Fruit fly (Drosophila melanogaster): Measurements from ENCODE around the gene CG6059.

Gene CG6059

DNA sequence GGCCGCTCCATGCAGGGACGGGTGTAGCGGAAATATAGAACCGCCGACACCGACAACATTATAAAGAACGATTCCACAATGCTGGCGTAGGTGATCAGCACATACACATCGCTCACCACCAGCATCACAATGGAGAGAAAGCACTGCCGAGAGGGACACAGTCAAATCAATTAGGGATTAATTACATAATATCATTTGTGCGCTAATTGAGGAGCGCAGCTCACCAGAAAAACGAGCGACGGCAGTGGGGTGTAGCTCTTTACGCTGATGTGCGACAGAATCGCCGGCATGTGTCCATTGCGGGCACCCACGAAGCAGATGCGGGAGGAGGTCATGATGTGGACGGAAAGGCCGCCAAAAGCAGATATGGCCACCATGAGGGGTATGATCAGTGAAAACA, 15.0 kb downstream of the CG6059 start:
- TF ChIP-seq jim (GFP tag; optimal IDR thresholded peaks at IDR 0.05) = no peak
- no peak for TF ChIP-seq h (GFP tag; optimal IDR thresholded peaks at IDR 0.05)
- no peak for TF ChIP-seq Myc (optimal IDR thresholded peaks at IDR 0.05)
- no peak for TF ChIP-seq tai (GFP tag; optimal IDR thresholded peaks at IDR 0.05)

DNA sequence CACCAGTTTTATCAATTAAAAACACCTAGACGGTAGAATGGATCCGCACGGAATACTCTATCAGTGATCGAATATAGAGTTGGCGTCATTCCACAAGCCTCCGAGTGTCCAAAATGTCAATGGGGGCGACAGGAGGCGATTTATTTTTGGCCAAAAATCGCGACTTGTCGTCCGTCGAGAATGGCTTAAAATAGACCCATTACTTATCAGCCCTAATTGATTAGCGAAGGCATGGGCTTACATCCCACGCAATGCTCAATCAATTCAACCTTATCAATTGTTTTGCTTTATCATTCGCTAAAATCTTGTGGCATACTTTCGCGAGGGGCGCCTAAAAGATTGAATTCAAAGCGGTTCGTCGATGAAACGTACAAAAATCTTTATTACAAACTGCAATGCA, 16.4 kb downstream of the CG6059 start:
- TF ChIP-seq psq (GFP tag; optimal IDR thresholded peaks at IDR 0.05) (no peak), sv (GFP tag; optimal IDR thresholded peaks at IDR 0.05) (no peak), Vsx2 (GFP tag; optimal IDR thresholded peaks at IDR 0.05; ENCODE audit: partially characterized antibody) (no peak), br (GFP tag; optimal IDR thresholded peaks at IDR 0.05) (no peak), Rel (GFP tag; optimal IDR thresholded peaks at IDR 0.05) (no peak), Rel (tag; optimal IDR thresholded peaks at IDR 0.05) (no peak), Hr78 (GFP tag; optimal IDR thresholded peaks at IDR 0.05) (no peak), CG32264 (GFP tag; optimal IDR thresholded peaks at IDR 0.05) (no peak), Dif (GFP tag; optimal IDR thresholded peaks at IDR 0.05; ENCODE audit: partially characterized antibody) (no peak), dmrt93B (GFP tag; optimal IDR thresholded peaks at IDR 0.05) (no peak), N (GFP tag; optimal IDR thresholded peaks at IDR 0.05) (no peak), dl (GFP tag; optimal IDR thresholded peaks at IDR 0.05; ENCODE audit: insufficient read depth in 1 of 2, partially characterized antibody in 2 of 2) (no peak), foxo (GFP tag; optimal IDR thresholded peaks at IDR 0.05) (no peak), GATAd (GFP tag; optimal IDR thresholded peaks at IDR 0.05) (no peak), OdsH (GFP tag; optimal IDR thresholded peaks at IDR 0.05) (no peak), CrebA (GFP tag; optimal IDR thresholded peaks at IDR 0.05; ENCODE audit: borderline replicate concordance) (no peak), lola (GFP tag; optimal IDR thresholded peaks at IDR 0.05) (no peak), rgr (GFP tag; optimal IDR thresholded peaks at IDR 0.05) (no peak)

DNA sequence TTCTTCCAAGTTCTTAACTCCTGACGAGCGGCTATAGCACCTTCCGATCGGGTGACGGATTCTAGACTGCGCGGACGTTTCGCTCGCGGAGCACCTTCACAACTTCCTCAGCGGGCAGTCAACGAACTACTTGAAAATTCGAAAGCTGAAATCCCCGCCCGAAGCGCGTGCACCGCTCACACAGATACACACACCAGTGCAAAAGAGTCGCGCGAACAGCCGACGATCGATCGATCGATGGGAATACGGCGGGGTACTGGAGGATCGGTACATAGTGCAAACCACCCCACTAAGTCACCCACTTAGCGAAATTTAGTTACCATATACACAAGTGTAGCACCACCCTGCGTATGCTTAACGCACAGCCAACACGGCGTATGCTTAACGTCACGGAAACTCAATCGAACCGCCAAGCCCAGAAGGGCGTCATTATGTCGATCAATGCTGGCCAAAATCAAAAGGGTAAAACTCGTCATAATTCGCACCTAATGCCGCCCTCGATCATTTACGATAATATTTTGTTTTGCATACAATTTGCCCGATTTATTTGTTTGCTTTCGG, 18.3 kb downstream of the CG6059 start, which contains the start of gene CAH9:
Gene CAH9, minus strand, starts transcription at position 51 of the 561 bp plus-strand sequence.
- TF ChIP-seq brk (GFP tag; optimal IDR thresholded peaks at IDR 0.05) = no peak
- TF ChIP-seq sage (GFP tag; optimal IDR thresholded peaks at IDR 0.05) = no peak
- no peak for TF ChIP-seq Rel (GFP tag; optimal IDR thresholded peaks at IDR 0.05)
- TF ChIP-seq Rel (tag; optimal IDR thresholded peaks at IDR 0.05) = peak; percentile 66

DNA sequence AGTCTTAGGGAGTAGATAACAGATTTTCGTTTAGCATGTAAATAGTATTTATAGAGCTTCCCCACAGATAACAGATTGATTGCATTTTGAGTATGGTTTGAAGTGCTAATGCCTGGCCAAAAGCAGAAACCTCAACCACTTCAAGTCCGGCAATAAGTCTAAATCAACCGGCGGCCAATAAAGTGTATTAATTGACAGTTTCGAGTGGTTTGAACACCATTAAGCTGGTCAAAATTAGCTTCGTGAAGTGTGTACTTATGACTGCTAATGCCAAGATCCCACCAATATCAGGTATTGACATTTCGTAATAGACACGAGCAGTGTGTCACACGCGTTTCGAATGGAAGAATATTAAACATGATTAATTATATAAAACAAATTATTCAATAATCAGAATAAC, 19.0 kb downstream of the CG6059 start:
- TF ChIP-seq tai (GFP tag; optimal IDR thresholded peaks at IDR 0.05) (no peak), h (GFP tag; optimal IDR thresholded peaks at IDR 0.05) (no peak), dmrt93B (GFP tag; optimal IDR thresholded peaks at IDR 0.05) (no peak)

DNA sequence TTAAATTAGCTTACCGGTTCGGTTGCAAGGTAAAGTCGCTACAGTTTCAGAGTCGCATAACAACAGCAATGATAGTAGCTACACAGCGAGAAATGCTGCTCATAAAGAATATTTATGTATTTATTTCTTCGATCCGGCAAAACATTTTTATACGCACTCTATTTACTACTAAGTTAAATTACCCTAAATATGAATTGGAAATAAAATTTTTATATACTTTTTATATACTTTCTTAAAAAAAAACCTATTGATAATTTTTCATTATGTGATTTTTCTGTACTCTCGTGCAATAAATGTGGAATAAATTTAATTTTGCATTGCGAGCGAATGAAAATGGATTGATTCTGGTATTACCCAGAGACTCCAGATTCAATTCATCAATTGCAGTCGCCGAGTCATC, 23.6 kb downstream of the CG6059 start, which contains the start of gene Jhbp11:
Gene Jhbp11, plus strand, starts transcription at position 301 of the 400 bp plus-strand sequence.
- TF ChIP-seq h (GFP tag; optimal IDR thresholded peaks at IDR 0.05) (no peak), Vsx2 (GFP tag; optimal IDR thresholded peaks at IDR 0.05; ENCODE audit: partially characterized antibody) (no peak), sv (GFP tag; optimal IDR thresholded peaks at IDR 0.05) (no peak)

DNA sequence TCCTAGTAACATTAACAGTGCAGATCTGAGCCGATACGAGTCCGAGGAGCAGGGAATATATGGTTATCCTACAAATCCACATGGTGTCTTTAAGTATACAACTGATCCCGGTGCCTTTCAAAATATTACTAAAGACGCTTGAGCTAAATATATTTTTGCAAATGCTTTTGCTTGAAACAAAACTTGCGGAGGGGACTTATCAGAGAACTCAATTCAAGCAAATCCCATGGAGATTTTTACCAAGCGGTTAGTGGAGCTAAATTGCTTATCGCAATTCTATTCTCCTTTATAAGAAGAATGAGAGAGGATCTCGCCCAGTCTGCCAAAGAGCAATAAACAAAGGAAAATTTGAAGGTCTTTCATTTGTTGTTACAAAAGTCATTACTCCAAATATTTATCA, 24.9 kb downstream of the CG6059 start, which contains the start of gene eater:
Gene eater, minus strand, starts transcription at position 101 of the 400 bp plus-strand sequence.
- TF ChIP-seq tai (GFP tag; optimal IDR thresholded peaks at IDR 0.05) (no peak), lola (GFP tag; optimal IDR thresholded peaks at IDR 0.05) (no peak), Hr78 (GFP tag; optimal IDR thresholded peaks at IDR 0.05) (no peak), h (GFP tag; optimal IDR thresholded peaks at IDR 0.05) (no peak), dsf (GFP tag; optimal IDR thresholded peaks at IDR 0.05; ENCODE audit: borderline replicate concordance) (no peak), jim (GFP tag; optimal IDR thresholded peaks at IDR 0.05) (no peak), psq (GFP tag; optimal IDR thresholded peaks at IDR 0.05) (no peak)

DNA sequence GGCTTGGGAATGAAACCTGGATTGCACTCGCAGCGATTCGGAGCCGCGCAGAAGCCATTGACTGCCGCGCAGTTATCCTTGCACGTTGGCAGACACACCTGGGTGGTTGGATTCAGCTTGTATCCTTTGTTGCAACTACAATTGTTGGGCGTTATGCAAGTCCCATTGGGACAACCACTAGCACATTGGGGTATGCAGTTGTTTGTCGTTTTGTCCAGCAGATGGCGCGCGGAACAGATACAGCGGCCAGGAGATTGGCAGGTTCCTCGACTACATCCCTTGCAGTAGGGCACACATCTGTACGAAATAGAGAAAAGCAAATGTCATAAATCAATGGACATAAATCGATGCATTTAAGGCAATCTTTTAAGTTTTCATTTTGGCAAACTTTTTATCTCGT, 25.9 kb downstream of the CG6059 start:
- TF ChIP-seq h (GFP tag; optimal IDR thresholded peaks at IDR 0.05) = no peak
- no peak for TF ChIP-seq Hnf4 (GFP tag; optimal IDR thresholded peaks at IDR 0.05)
- TF ChIP-seq fru (GFP tag; optimal IDR thresholded peaks at IDR 0.05) = no peak
- no peak for TF ChIP-seq br (GFP tag; optimal IDR thresholded peaks at IDR 0.05)

All from whole organism, wandering third instar larva.